Fruit fly (Drosophila melanogaster) whole organism, prepupa: ENCODE measurements around the gene Atat.

Experiments
- Blimp-1 ChIP-seq: fragments of 200-800 bp; sonication (Bioruptor generic); optimal IDR thresholded peaks from 3 replicates; lab custom pipeline; 2017; ENCODE audit warnings: missing biosample characterization, missing genetic modification characterization, mild to moderate bottlenecking, moderate library complexity, missing genetic modification reagents
- CG10631 ChIP-seq: fragments of 200-800 bp; sonication (Bioruptor generic); optimal IDR thresholded peaks from 2 replicates; lab custom pipeline; 2016; ENCODE audit warnings: missing biosample characterization, missing genetic modification characterization
- CG10669 ChIP-seq: fragments of 200-800 bp; sonication (Bioruptor generic); optimal IDR thresholded peaks from 3 replicates; lab custom pipeline; 2018; ENCODE audit warnings: missing biosample characterization, mild to moderate bottlenecking, missing genetic modification characterization, moderate library complexity
- CG11294 ChIP-seq: fragments of 200-800 bp; sonication (Bioruptor generic); IDR thresholded peaks from 2 replicates; pipeline ENCODE4 v1.3.6; 2022; ENCODE audit warnings: missing biosample characterization, missing genetic modification characterization
- CG11762 ChIP-seq: fragments of 200-800 bp; sonication (Bioruptor generic); optimal IDR thresholded peaks from 3 replicates; lab custom pipeline; 2016; ENCODE audit warnings: missing biosample characterization, missing genetic modification characterization; ENCODE audit not compliant: insufficient read depth
- CG11902 ChIP-seq: fragments of 200-800 bp; sonication (Bioruptor generic); optimal IDR thresholded peaks from 3 replicates; lab custom pipeline; 2016; ENCODE audit warnings: missing biosample characterization, missing genetic modification characterization
- CG1621 ChIP-seq: fragments of 200-800 bp; sonication (Bioruptor generic); optimal IDR thresholded peaks from 3 replicates; lab custom pipeline; 2018; ENCODE audit warnings: missing biosample characterization, mild to moderate bottlenecking, missing genetic modification characterization
- CG16779 ChIP-seq: fragments of 200-800 bp; sonication (Bioruptor generic); optimal IDR thresholded peaks from 3 replicates; lab custom pipeline; 2017; ENCODE audit warnings: missing biosample characterization, mild to moderate bottlenecking, missing genetic modification characterization
- CG3032 ChIP-seq: fragments of 200-800 bp; optimal IDR thresholded peaks from 2 replicates; lab custom pipeline; 2019; ENCODE audit warnings: missing biosample characterization, mild to moderate bottlenecking, missing genetic modification characterization, moderate library complexity
- CG32006 ChIP-seq: fragments of 200-800 bp; sonication (Bioruptor generic); optimal IDR thresholded peaks from 3 replicates; lab custom pipeline; 2017; ENCODE audit warnings: missing biosample characterization, mild to moderate bottlenecking, missing genetic modification characterization
- CG34406 ChIP-seq: fragments of 200-800 bp; sonication (Bioruptor generic); optimal IDR thresholded peaks from 3 replicates; lab custom pipeline; 2016; ENCODE audit warnings: missing biosample characterization, missing genetic modification characterization
- CG3919 ChIP-seq: fragments of 200-800 bp; sonication (Bioruptor generic); optimal IDR thresholded peaks from 3 replicates; lab custom pipeline; 2016; ENCODE audit warnings: missing biosample characterization, missing genetic modification characterization
- CG4318 ChIP-seq: fragments of 200-800 bp; sonication (Bioruptor generic); optimal IDR thresholded peaks from 3 replicates; lab custom pipeline; 2017; ENCODE audit warnings: missing biosample characterization, mild to moderate bottlenecking, missing genetic modification characterization
- CG6163 ChIP-seq: fragments of 200-800 bp; sonication (Bioruptor generic); IDR thresholded peaks from 3 replicates; pipeline ENCODE4 v1.3.6; 2022; ENCODE audit warnings: missing biosample characterization, missing genetic modification characterization
- CG6276 ChIP-seq: fragments of 200-800 bp; sonication (Bioruptor generic); optimal IDR thresholded peaks from 2 replicates; lab custom pipeline; 2017; ENCODE audit warnings: missing biosample characterization, mild to moderate bottlenecking, missing genetic modification characterization
- CG6792 ChIP-seq: fragments of 200-800 bp; sonication (Bioruptor generic); optimal IDR thresholded peaks from 3 replicates; lab custom pipeline; 2016; ENCODE audit warnings: missing biosample characterization, missing genetic modification characterization
- CG6808 ChIP-seq: fragments of 200-800 bp; sonication (Bioruptor generic); optimal IDR thresholded peaks from 3 replicates; lab custom pipeline; 2017; ENCODE audit warnings: missing biosample characterization, missing genetic modification characterization, mild to moderate bottlenecking, moderate library complexity, missing genetic modification reagents
- CG6854 ChIP-seq: fragments of 200-800 bp; sonication (Bioruptor generic); optimal IDR thresholded peaks from 2 replicates; lab custom pipeline; 2017; ENCODE audit warnings: missing biosample characterization, mild to moderate bottlenecking, missing genetic modification characterization
- CG7368 ChIP-seq: fragments of 200-800 bp; sonication (Bioruptor generic); optimal IDR thresholded peaks from 3 replicates; lab custom pipeline; 2016; ENCODE audit warnings: missing biosample characterization, missing genetic modification characterization
- CG8119 ChIP-seq: fragments of 200-800 bp; sonication (Bioruptor generic); IDR thresholded peaks from 3 replicates; pipeline ENCODE4 v1.3.6; 2022; ENCODE audit warnings: missing biosample characterization, missing genetic modification characterization
- CG8319 ChIP-seq: fragments of 200-800 bp; sonication (Bioruptor generic); optimal IDR thresholded peaks from 3 replicates; lab custom pipeline; 2016; ENCODE audit warnings: missing biosample characterization, missing genetic modification characterization
- CG8632 ChIP-seq: fragments of 200-800 bp; sonication (Bioruptor generic); optimal IDR thresholded peaks from 3 replicates; lab custom pipeline; 2016; ENCODE audit warnings: missing biosample characterization, missing genetic modification characterization
- CG9139 ChIP-seq: fragments of 200-800 bp; sonication (Bioruptor generic); optimal IDR thresholded peaks from 3 replicates; lab custom pipeline; 2017; ENCODE audit warnings: missing biosample characterization, mild to moderate bottlenecking, missing genetic modification characterization
- Eip78C ChIP-seq: fragments of 200-800 bp; sonication (Bioruptor generic); peaks from one replicate; lab custom pipeline; 2016; ENCODE audit warnings: missing biosample characterization, missing genetic modification characterization
- Eip93F ChIP-seq: fragments of 200-800 bp; sonication (Bioruptor generic); optimal IDR thresholded peaks from 2 replicates; lab custom pipeline; 2016; ENCODE audit warnings: missing biosample characterization, mild to moderate bottlenecking, missing genetic modification characterization
- Ets21C ChIP-seq: fragments of 200-800 bp; sonication (Bioruptor generic); optimal IDR thresholded peaks from 3 replicates; lab custom pipeline; 2016; ENCODE audit warnings: missing biosample characterization, missing genetic modification characterization
- Ets96B ChIP-seq: fragments of 200-800 bp; optimal IDR thresholded peaks from 2 replicates; lab custom pipeline; 2019; ENCODE audit warnings: missing biosample characterization, mild to moderate bottlenecking, missing genetic modification characterization, moderate library complexity
- Gug ChIP-seq: fragments of 200-800 bp; sonication (Bioruptor generic); IDR thresholded peaks from 2 replicates; pipeline ENCODE4 v1.3.6; 2022; ENCODE audit warnings: missing biosample characterization, missing genetic modification characterization
- Hr38 ChIP-seq: sonication (Bioruptor generic); optimal IDR thresholded peaks from 2 replicates; lab custom pipeline; 2016; ENCODE audit warnings: missing biosample characterization, missing genetic modification characterization
- Hr39 ChIP-seq: fragments of 200-800 bp; sonication (Bioruptor generic); optimal IDR thresholded peaks from 2 replicates; lab custom pipeline; 2016; ENCODE audit warnings: missing biosample characterization, missing genetic modification characterization
- Hr4 ChIP-seq: fragments of 200-800 bp; sonication (Bioruptor generic); optimal IDR thresholded peaks from 3 replicates; lab custom pipeline; 2016; ENCODE audit warnings: missing biosample characterization, missing genetic modification characterization
- Lpt ChIP-seq: fragments of 200-800 bp; sonication (Bioruptor generic); optimal IDR thresholded peaks from 3 replicates; lab custom pipeline; 2016; ENCODE audit warnings: missing biosample characterization, missing genetic modification characterization
- Met ChIP-seq: fragments of 200-800 bp; sonication (Bioruptor generic); optimal IDR thresholded peaks from 3 replicates; lab custom pipeline; 2016; ENCODE audit warnings: missing biosample characterization, missing genetic modification characterization
- OdsH ChIP-seq: fragments of 200-800 bp; sonication (Bioruptor generic); optimal IDR thresholded peaks from 3 replicates; lab custom pipeline; 2016; ENCODE audit warnings: missing biosample characterization, missing genetic modification characterization
- Smox ChIP-seq: fragments of 200-800 bp; sonication (Bioruptor generic); optimal IDR thresholded peaks from 3 replicates; lab custom pipeline; 2016; ENCODE audit warnings: missing biosample characterization, missing genetic modification characterization
- Sox14 ChIP-seq: fragments of 200-800 bp; sonication (Bioruptor generic); optimal IDR thresholded peaks from 3 replicates; lab custom pipeline; 2016; ENCODE audit warnings: missing biosample characterization, missing genetic modification characterization
- Sox15 ChIP-seq: fragments of 200-800 bp; sonication (Bioruptor generic); optimal IDR thresholded peaks from 3 replicates; lab custom pipeline; 2016; ENCODE audit warnings: missing biosample characterization, missing genetic modification characterization
- achi ChIP-seq: fragments of 200-800 bp; sonication (Bioruptor generic); optimal IDR thresholded peaks from 3 replicates; lab custom pipeline; 2016; ENCODE audit warnings: missing biosample characterization, missing genetic modification characterization
- acj6 ChIP-seq: fragments of 200-800 bp; sonication (Bioruptor generic); optimal IDR thresholded peaks from 3 replicates; lab custom pipeline; 2016; ENCODE audit warnings: missing biosample characterization, missing genetic modification characterization
- dac ChIP-seq: fragments of 200-800 bp; sonication (Bioruptor generic); optimal IDR thresholded peaks from 2 replicates; lab custom pipeline; 2017; ENCODE audit warnings: missing biosample characterization, mild to moderate bottlenecking, missing genetic modification characterization
- eg ChIP-seq: fragments of 200-800 bp; sonication (Bioruptor generic); IDR thresholded peaks from 3 replicates; pipeline ENCODE4 v1.3.6; 2022; ENCODE audit warnings: missing biosample characterization, missing genetic modification characterization
- fd59A ChIP-seq: fragments of 200-800 bp; sonication (Bioruptor generic); optimal IDR thresholded peaks from 2 replicates; lab custom pipeline; 2017; ENCODE audit warnings: missing biosample characterization, mild to moderate bottlenecking, missing genetic modification characterization, missing genetic modification reagents
- fkh ChIP-seq: fragments of 200-800 bp; sonication (Bioruptor generic); optimal IDR thresholded peaks from 3 replicates; lab custom pipeline; 2017; ENCODE audit warnings: missing biosample characterization, mild to moderate bottlenecking, missing genetic modification characterization, moderate library complexity
- net ChIP-seq: fragments of 200-800 bp; sonication (Bioruptor generic); optimal IDR thresholded peaks from 3 replicates; lab custom pipeline; 2016; ENCODE audit warnings: missing biosample characterization, missing genetic modification characterization
- pdm3 ChIP-seq: fragments of 200-800 bp; sonication (Bioruptor generic); optimal IDR thresholded peaks from 3 replicates; lab custom pipeline; 2016; ENCODE audit warnings: missing biosample characterization, missing genetic modification characterization
- salr ChIP-seq, 2 experiments: fragments of 200-800 bp; sonication (Bioruptor generic); optimal IDR thresholded peaks; 3 replicates each; lab custom pipeline; 2016 to 2018; ENCODE audit warnings: missing biosample characterization in 2 of 2, missing genetic modification characterization in 2 of 2, mild to moderate bottlenecking in 1 of 2
- spab ChIP-seq: fragments of 200-800 bp; sonication (Bioruptor generic); optimal IDR thresholded peaks from 2 replicates; lab custom pipeline; 2017; ENCODE audit warnings: missing biosample characterization, mild to moderate bottlenecking, missing genetic modification characterization, missing genetic modification reagents
- ss ChIP-seq, 2 experiments: fragments of 200-800 bp; sonication (Bioruptor generic); optimal IDR thresholded peaks; 2 replicates in 1 of 2; 3 replicates in 1 of 2; lab custom pipeline; 2017 to 2018; ENCODE audit warnings: mild to moderate bottlenecking in 2 of 2, missing biosample characterization in 2 of 2, missing genetic modification characterization in 2 of 2, moderate library complexity in 1 of 2
- svp ChIP-seq: fragments of 200-800 bp; sonication (Bioruptor generic); peaks from one replicate; lab custom pipeline; 2016; ENCODE audit warnings: missing biosample characterization, missing genetic modification characterization
- topi ChIP-seq: fragments of 200-800 bp; sonication (Bioruptor generic); optimal IDR thresholded peaks from 3 replicates; lab custom pipeline; 2016; ENCODE audit warnings: missing biosample characterization, missing genetic modification characterization

Gene Atat

dm6 chr3L:9377198-9378035, 49.1 kb downstream of the Atat start, which contains the start of gene Hsp26:
TSS of gene Hsp26 (minus strand) at chr3L:9377427.
- TF ChIP-seq svp, result peak; percentile 97
- TF ChIP-seq CG7368 (GFP tag; lab: Kevin White, UChicago), result peak; percentile 84
- TF ChIP-seq Blimp-1, result peak; percentile 51
- peak; percentile 60 to 83 for TF ChIP-seq ss (GFP tag; optimal IDR thresholded peaks at IDR 0.05; lab: Kevin White, UChicago)
- peak; percentile 80 for TF ChIP-seq CG6854 (GFP tag; lab: Kevin White, UChicago)
- peak; percentile 95 for TF ChIP-seq CG10631 (GFP tag; lab: Kevin White, UChicago)
- TF ChIP-seq CG16779 (tag; lab: Kevin White, UChicago), result peak; percentile 87
- peak; percentile 95 for TF ChIP-seq pdm3 (GFP tag; lab: Kevin White, UChicago)
- TF ChIP-seq OdsH, result peak; percentile 96
- peak; percentile 94 for TF ChIP-seq Smox (GFP tag; lab: Kevin White, UChicago)
- peak; percentile 79 for TF ChIP-seq CG4318 (GFP tag; lab: Kevin White, UChicago)
- TF ChIP-seq Hr4 (GFP tag; lab: Kevin White, UChicago), result peak; percentile 96
- TF ChIP-seq CG8119 (GFP tag; lab: Robert Waterston, UW), result peak; percentile 94
- peak; percentile 94 for TF ChIP-seq Met (GFP tag; lab: Kevin White, UChicago)
- TF ChIP-seq CG3032 (tag; lab: Kevin White, UChicago), result peak; percentile 75
- TF ChIP-seq net (GFP tag; lab: Kevin White, UChicago), result peak; percentile 96
- TF ChIP-seq CG11902, result peak; percentile 68
- peak; percentile 95 for TF ChIP-seq acj6 (GFP tag; lab: Kevin White, UChicago)
- peak; percentile 83 for TF ChIP-seq CG11762 (GFP tag; lab: Kevin White, UChicago)
- TF ChIP-seq Lpt (GFP tag; lab: Kevin White, UChicago), result peak; percentile 91
- peak; percentile 93 for TF ChIP-seq CG32006 (GFP tag; lab: Kevin White, UChicago)
- peak; percentile 98 for TF ChIP-seq Eip78C (GFP tag; lab: Kevin White, UChicago)
- peak; percentile 96 for TF ChIP-seq CG6163 (GFP tag; lab: Robert Waterston, UW)
- peak; percentile 94 for TF ChIP-seq CG3919
- TF ChIP-seq fkh (GFP tag; lab: Kevin White, UChicago), result peak; percentile 31
- TF ChIP-seq topi (GFP tag; lab: Kevin White, UChicago), result peak; percentile 94
- peak; percentile 74 to 90 for TF ChIP-seq salr (GFP tag; optimal IDR thresholded peaks at IDR 0.05; lab: Kevin White, UChicago)
- peak; percentile 71 for TF ChIP-seq fd59A (GFP tag; lab: Kevin White, UChicago)
- TF ChIP-seq CG9139 (GFP tag; lab: Kevin White, UChicago), result peak; percentile 57
- peak; percentile 72 for TF ChIP-seq CG1621 (tag; lab: Kevin White, UChicago)
- peak; percentile 55 for TF ChIP-seq dac (GFP tag; lab: Kevin White, UChicago)
- peak; percentile 87 for TF ChIP-seq CG11294 (GFP tag; lab: Robert Waterston, UW)
- no peak for TF ChIP-seq Hr38 (GFP tag; lab: Kevin White, UChicago)
- TF ChIP-seq CG8632, result peak; percentile 95
- TF ChIP-seq CG6808 (GFP tag; lab: Kevin White, UChicago), result peak; percentile 89
- peak; percentile 89 for TF ChIP-seq Hr39 (GFP tag; lab: Kevin White, UChicago)
- TF ChIP-seq achi (GFP tag; lab: Kevin White, UChicago), result peak; percentile 93
- peak; percentile 78 for TF ChIP-seq CG8319 (GFP tag; lab: Kevin White, UChicago)
- peak; percentile 83 for TF ChIP-seq CG6276 (GFP tag; lab: Kevin White, UChicago)
- peak; percentile 96 for TF ChIP-seq CG6792 (GFP tag; lab: Kevin White, UChicago)
- peak; percentile 87 for TF ChIP-seq Ets21C (GFP tag; lab: Kevin White, UChicago)
- peak; percentile 85 for TF ChIP-seq Gug (GFP tag; lab: Robert Waterston, UW)
- peak; percentile 79 for TF ChIP-seq Sox15 (GFP tag; lab: Kevin White, UChicago)
- peak; percentile 91 for TF ChIP-seq Ets96B (tag; lab: Kevin White, UChicago)
- TF ChIP-seq eg (GFP tag; lab: Robert Waterston, UW), result peak; percentile 95
- peak; percentile 80 for TF ChIP-seq CG10669 (GFP tag; lab: Kevin White, UChicago)
- TF ChIP-seq CG34406 (GFP tag; lab: Kevin White, UChicago), result peak; percentile 92
- peak; percentile 79 for TF ChIP-seq spab
- peak; percentile 95 for TF ChIP-seq Sox14 (GFP tag; lab: Kevin White, UChicago)
- peak; percentile 70 for TF ChIP-seq Eip93F (GFP tag; lab: Kevin White, UChicago)
